Worm (Caenorhabditis elegans) whole organism, L2 larva: Measurements from ENCODE around the gene gcy-18.

Experiments used
- F13H6.1 ChIP-seq: sonication (generic microtip); optimal IDR thresholded peaks from 2 replicates; lab custom pipeline; 2016; ENCODE audit warnings: missing genetic modification characterization, missing compliant biosample characterization
- R02D3.7 ChIP-seq: fragments of 150-350 bp; optimal IDR thresholded peaks from 2 replicates; lab custom pipeline; 2014; ENCODE audit warnings: missing biosample characterization, missing genetic modification characterization
- ZK546.5 ChIP-seq: sonication (generic microtip); optimal IDR thresholded peaks from 2 replicates; lab custom pipeline; 2017; ENCODE audit warnings: missing biosample characterization, missing genetic modification characterization
- alr-1 ChIP-seq: fragments of 150-350 bp; optimal IDR thresholded peaks from 2 replicates; lab custom pipeline; 2014; ENCODE audit warnings: missing biosample characterization, missing genetic modification characterization
- aly-2 ChIP-seq: fragments of 150-350 bp; optimal IDR thresholded peaks from 2 replicates; lab custom pipeline; 2014; ENCODE audit warnings: missing biosample characterization, missing genetic modification characterization
- ama-1 ChIP-seq: fragments of 150-350 bp; optimal IDR thresholded peaks from 2 replicates; lab custom pipeline; 2018; ENCODE audit warnings: inconsistent platforms
- blmp-1 ChIP-seq: sonication (generic microtip); optimal IDR thresholded peaks from 2 replicates; lab custom pipeline; 2017; ENCODE audit warnings: missing genetic modification characterization, mild to moderate bottlenecking, missing compliant biosample characterization, antibody characterized with exemption, moderate library complexity; ENCODE audit not compliant: insufficient read depth
- ceh-16 ChIP-seq: fragments of 150-350 bp; optimal IDR thresholded peaks from 2 replicates; lab custom pipeline; 2014; ENCODE audit warnings: missing biosample characterization, missing genetic modification characterization
- ceh-82 ChIP-seq: fragments of 150-350 bp; optimal IDR thresholded peaks from 2 replicates; lab custom pipeline; 2014; ENCODE audit warnings: missing biosample characterization, missing genetic modification characterization
- elt-1 ChIP-seq: fragments of 150-350 bp; optimal IDR thresholded peaks from 2 replicates; lab custom pipeline; 2014; ENCODE audit warnings: missing biosample characterization, missing genetic modification characterization
- elt-3 ChIP-seq: sonication (generic microtip); optimal IDR thresholded peaks from 2 replicates; lab custom pipeline; 2017; ENCODE audit warnings: missing biosample characterization, missing genetic modification characterization
- fos-1 ChIP-seq: fragments of 150-350 bp; optimal IDR thresholded peaks from 2 replicates; lab custom pipeline; 2014; ENCODE audit warnings: missing biosample characterization, missing genetic modification characterization
- gmeb-1 ChIP-seq: fragments of 150-350 bp; optimal IDR thresholded peaks from 2 replicates; lab custom pipeline; 2014; ENCODE audit warnings: missing biosample characterization, missing genetic modification characterization
- lin-11 ChIP-seq: fragments of 150-350 bp; sonication (generic microtip); optimal IDR thresholded peaks from 2 replicates; lab custom pipeline; 2014; ENCODE audit warnings: missing biosample characterization, missing genetic modification characterization, inconsistent platforms, mixed read lengths
- lin-13 ChIP-seq: fragments of 150-350 bp; optimal IDR thresholded peaks from 2 replicates; lab custom pipeline; 2014; ENCODE audit warnings: missing biosample characterization, missing genetic modification reagents, missing genetic modification characterization
- lin-39 ChIP-seq: fragments of 150-350 bp; optimal IDR thresholded peaks from 2 replicates; lab custom pipeline; 2014; ENCODE audit warnings: missing biosample characterization, missing genetic modification reagents, missing genetic modification characterization
- mbf-1 ChIP-seq: sonication (generic microtip); optimal IDR thresholded peaks from 2 replicates; lab custom pipeline; 2017; ENCODE audit warnings: missing biosample characterization, missing genetic modification characterization
- mdl-1 ChIP-seq, 2 experiments: fragments of 150-350 bp in 1 of 2; sonication (generic microtip) in 1 of 2; optimal IDR thresholded peaks; 2 replicates each; lab custom pipeline; 2017; ENCODE audit warnings: missing biosample characterization in 2 of 2, missing genetic modification characterization in 2 of 2
- nhr-129 ChIP-seq: fragments of 150-350 bp; optimal IDR thresholded peaks from 2 replicates; lab custom pipeline; 2014; ENCODE audit warnings: missing biosample characterization, missing genetic modification characterization
- nhr-21 ChIP-seq: fragments of 150-350 bp; optimal IDR thresholded peaks from 2 replicates; lab custom pipeline; 2014; ENCODE audit warnings: missing biosample characterization, missing genetic modification characterization
- nhr-23 ChIP-seq: fragments of 150-350 bp; optimal IDR thresholded peaks from 2 replicates; lab custom pipeline; 2014; ENCODE audit warnings: missing biosample characterization, missing genetic modification reagents, missing genetic modification characterization
- nhr-237 ChIP-seq: fragments of 150-350 bp; optimal IDR thresholded peaks from 2 replicates; lab custom pipeline; 2014; ENCODE audit warnings: missing biosample characterization, missing genetic modification characterization
- nhr-25 ChIP-seq: fragments of 150-350 bp; sonication (generic microtip); optimal IDR thresholded peaks from 3 replicates; lab custom pipeline; 2014; ENCODE audit warnings: missing biosample characterization, missing genetic modification characterization
- nhr-6 ChIP-seq: fragments of 150-350 bp; optimal IDR thresholded peaks from 2 replicates; lab custom pipeline; 2014; ENCODE audit warnings: missing biosample characterization, missing genetic modification characterization
- sma-3 ChIP-seq: sonication (generic microtip); optimal IDR thresholded peaks from 2 replicates; lab custom pipeline; 2016; ENCODE audit warnings: missing genetic modification reagents, missing genetic modification characterization, missing compliant biosample characterization
- sma-9 ChIP-seq, 2 experiments: fragments of 150-350 bp in 1 of 2; sonication (generic microtip) in 1 of 2; optimal IDR thresholded peaks; 2 replicates each; lab custom pipeline; 2014 to 2016; ENCODE audit warnings: missing genetic modification characterization in 2 of 2, mild to moderate bottlenecking in 1 of 2, missing biosample characterization in 1 of 2, missing compliant biosample characterization in 1 of 2, missing genetic modification reagents in 1 of 2, moderate library complexity in 1 of 2
- unc-55 ChIP-seq: fragments of 150-350 bp; sonication (generic microtip); optimal IDR thresholded peaks from 3 replicates; lab custom pipeline; 2014; ENCODE audit warnings: missing biosample characterization, missing genetic modification reagents, missing genetic modification characterization
- unc-62 ChIP-seq: fragments of 150-350 bp; optimal IDR thresholded peaks from 2 replicates; lab custom pipeline; 2014; ENCODE audit warnings: missing biosample characterization, missing genetic modification reagents, missing genetic modification characterization
- zag-1 ChIP-seq: fragments of 150-350 bp; optimal IDR thresholded peaks from 2 replicates; lab custom pipeline; 2014; ENCODE audit warnings: missing biosample characterization, missing genetic modification characterization
- ztf-1 ChIP-seq: fragments of 200-800 bp; sonication (Bioruptor generic); conservative IDR thresholded peaks from 2 replicates; pipeline ENCODE4 v1.3.6; 2022; ENCODE audit warnings: missing genetic modification characterization, missing compliant biosample characterization

The gcy-18 gene

DNA sequence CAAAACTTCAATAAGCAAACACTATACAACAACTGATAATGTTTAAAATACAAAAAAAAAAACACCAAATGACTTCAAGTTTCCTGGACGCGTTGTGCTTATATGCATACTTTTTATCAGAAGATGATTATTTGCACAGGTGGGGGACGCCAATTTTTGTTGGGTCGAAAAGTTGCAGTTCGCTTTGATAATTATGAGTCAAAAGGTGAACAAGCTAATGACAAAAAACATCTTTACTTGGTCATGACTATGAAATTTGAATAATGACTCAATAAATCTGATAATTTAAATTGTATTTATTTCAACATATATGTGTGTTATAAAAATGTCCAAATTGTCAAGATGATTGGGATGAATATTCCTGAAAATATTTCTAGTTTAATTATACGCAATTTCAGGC is 23.3 kb downstream of the gcy-18 start, which contains the start of gene ZK896.4:
TSS of gene ZK896.4 (minus strand) at position 101 of the 400 bp plus-strand sequence.
- TF ChIP-seq sma-9 (GFP tag; optimal IDR thresholded peaks at IDR 0.05; lab: Kevin White, UChicago) = no peak
- no peak for TF ChIP-seq sma-9 (tag; optimal IDR thresholded peaks at IDR 0.05; lab: Kevin White, UChicago)
- TF ChIP-seq mdl-1 (tag; optimal IDR thresholded peaks at IDR 0.05; lab: Kevin White, UChicago) = no peak
- no peak for TF ChIP-seq unc-62 (GFP tag; lab: Kevin White, UChicago)
- TF ChIP-seq nhr-21 (tag; lab: Kevin White, UChicago) = no peak
- TF ChIP-seq F13H6.1 (tag; lab: Kevin White, UChicago) = no peak
- TF ChIP-seq ztf-1 (GFP tag; lab: Robert Waterston, UW) = no peak
- no peak for TF ChIP-seq lin-11 (tag; lab: Kevin White, UChicago)
- TF ChIP-seq lin-13 (GFP tag; lab: Kevin White, UChicago) = no peak
- TF ChIP-seq nhr-129 (tag; lab: Kevin White, UChicago) = no peak
- TF ChIP-seq zag-1 (tag; lab: Kevin White, UChicago) = no peak
- TF ChIP-seq unc-55 (GFP tag; lab: Kevin White, UChicago) = no peak
- TF ChIP-seq alr-1 (tag; lab: Kevin White, UChicago) = no peak
- TF ChIP-seq lin-39 (tag; lab: Kevin White, UChicago) = no peak
- no peak for TF ChIP-seq mbf-1 (tag; lab: Kevin White, UChicago)
- TF ChIP-seq nhr-25 (tag; lab: Kevin White, UChicago) = no peak
- TF ChIP-seq elt-3 (tag; lab: Kevin White, UChicago) = no peak
- no peak for TF ChIP-seq nhr-23 (tag; lab: Kevin White, UChicago)
- TF ChIP-seq sma-3 (GFP tag; lab: Kevin White, UChicago) = no peak
- TF ChIP-seq blmp-1 (tag; lab: Kevin White, UChicago) = no peak
- TF ChIP-seq, all 48 proteins: peak for 0

DNA sequence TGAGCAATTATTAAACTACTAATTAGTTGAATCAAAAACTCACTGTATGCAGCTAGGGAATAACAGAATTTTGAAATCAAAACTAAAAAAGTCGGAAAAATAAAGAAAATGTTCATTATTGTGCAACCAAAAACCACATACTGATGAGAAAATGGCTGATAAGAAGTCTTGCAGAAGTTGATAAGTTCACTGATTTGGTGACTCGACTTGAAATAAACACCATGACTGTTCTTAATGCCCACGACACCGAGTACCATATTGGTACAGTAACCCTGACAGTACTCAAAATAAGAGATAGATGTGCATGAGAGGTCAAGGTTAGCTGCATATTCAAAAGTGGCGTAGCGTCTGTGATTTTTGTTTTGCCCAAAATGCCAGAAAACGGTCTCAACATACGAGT is 26.1 kb downstream of the gcy-18 start:
- TF ChIP-seq fos-1 (tag; lab: Kevin White, UChicago) (peak; percentile 67), lin-39 (tag; lab: Kevin White, UChicago) (no peak)

DNA sequence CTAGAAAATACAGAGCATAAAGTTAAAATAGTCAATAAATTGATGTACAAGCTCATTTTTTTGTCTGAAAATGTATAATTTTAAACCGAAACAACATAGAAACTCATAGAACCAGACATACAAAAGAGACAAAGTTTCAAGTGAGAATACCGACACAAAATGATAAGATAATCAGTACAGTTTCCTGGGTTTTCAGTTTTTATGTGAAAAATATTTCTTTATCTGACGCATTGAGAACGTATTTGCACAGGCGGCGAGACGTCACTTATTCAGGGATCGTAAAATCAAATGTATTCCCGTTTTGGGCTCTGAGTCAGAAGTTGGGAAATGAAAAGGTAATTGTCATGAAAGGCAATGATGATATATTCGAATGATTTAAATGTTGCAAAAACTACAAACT is 30.5 kb downstream of the gcy-18 start, which contains the start of gene K08D8.6:
TSS of gene K08D8.6 (minus strand) at position 64 of the 400 bp plus-strand sequence.
- peak; percentile 96 for TF ChIP-seq fos-1 (tag; lab: Kevin White, UChicago)
- TF ChIP-seq aly-2 (tag; lab: Kevin White, UChicago) = no peak
- peak; percentile 70 for TF ChIP-seq sma-9 (GFP tag; optimal IDR thresholded peaks at IDR 0.05; lab: Kevin White, UChicago)
- no peak for TF ChIP-seq sma-9 (tag; optimal IDR thresholded peaks at IDR 0.05; lab: Kevin White, UChicago)
- peak; percentile 15 for TF ChIP-seq gmeb-1 (tag; lab: Kevin White, UChicago)
- no peak for TF ChIP-seq lin-11 (tag; lab: Kevin White, UChicago)
- TF ChIP-seq lin-39 (tag; lab: Kevin White, UChicago) = no peak

DNA sequence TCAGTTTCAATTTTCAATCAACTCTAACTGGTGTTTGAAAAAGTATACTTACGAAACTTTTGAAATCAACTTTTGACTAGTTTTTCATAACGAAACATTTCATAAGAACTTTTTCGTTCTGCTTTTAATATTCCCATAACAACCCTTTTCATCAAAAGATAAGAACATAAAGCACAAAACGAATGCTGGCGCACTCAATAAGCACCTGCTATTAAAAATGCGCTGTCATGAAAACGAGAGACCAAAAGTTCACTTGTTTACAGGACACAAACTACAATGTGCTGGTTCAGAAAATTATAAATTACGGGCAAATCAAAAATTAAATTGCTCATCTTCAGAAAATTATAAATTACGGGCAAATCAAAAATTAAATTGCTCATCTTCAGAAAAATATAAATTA is 31.2 kb downstream of the gcy-18 start:
- TF ChIP-seq fos-1 (tag; lab: Kevin White, UChicago) (peak; percentile 45), sma-9 (GFP tag; optimal IDR thresholded peaks at IDR 0.05; lab: Kevin White, UChicago) (peak; percentile 89), sma-9 (tag; optimal IDR thresholded peaks at IDR 0.05; lab: Kevin White, UChicago) (no peak), alr-1 (tag; lab: Kevin White, UChicago) (no peak)
- TF ChIP-seq, all 48 proteins: peak for 2

DNA sequence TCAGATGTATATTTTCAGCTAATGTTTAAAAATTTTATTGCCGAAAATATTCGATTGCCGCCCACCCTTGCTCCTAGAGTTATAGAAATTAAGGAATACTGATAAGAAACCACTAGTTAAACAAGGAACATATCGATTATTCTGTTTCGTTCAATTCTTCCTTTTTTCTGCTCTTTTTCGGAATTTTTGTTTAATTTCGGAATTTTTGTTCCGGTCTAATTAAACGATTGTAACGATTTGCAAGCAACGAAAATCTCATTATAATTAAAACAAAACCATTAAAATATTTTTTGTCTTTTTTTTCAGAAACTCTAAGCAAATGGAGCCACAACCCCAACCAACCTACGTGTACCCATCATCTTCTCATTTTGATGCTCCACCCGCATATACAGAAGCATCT is 32.3 kb downstream of the gcy-18 start, which contains the start of gene K08D8.1:
TSS of gene K08D8.1 (plus strand) at position 301 of the 400 bp plus-strand sequence.
- no peak for TF ChIP-seq nhr-6
- TF ChIP-seq gmeb-1 (tag; lab: Kevin White, UChicago) = no peak
- TF ChIP-seq nhr-237 = no peak

DNA sequence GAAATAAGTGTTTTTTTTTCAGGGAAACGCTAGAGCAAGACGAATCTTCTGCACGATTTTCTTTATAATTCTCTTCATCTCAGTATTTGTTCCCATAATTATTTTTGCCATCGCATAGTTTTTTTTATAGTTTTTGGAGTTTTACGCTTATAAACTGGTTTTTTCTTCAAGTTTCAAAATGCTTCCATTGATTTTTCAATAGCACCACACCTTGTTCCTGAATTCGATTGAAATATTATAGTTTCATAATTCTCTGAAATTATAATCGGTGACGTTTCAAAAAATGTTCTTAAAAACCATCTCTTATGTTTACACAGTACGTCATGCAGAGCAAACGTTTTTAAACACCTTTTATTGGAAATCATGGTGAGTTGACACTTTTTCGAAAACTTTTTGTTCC is 33.3 kb downstream of the gcy-18 start, which contains the start of gene K08D8.12:
TSS of gene K08D8.12 (plus strand) at position 301 of the 400 bp plus-strand sequence.
- no peak for TF ChIP-seq ceh-82 (tag; lab: Kevin White, UChicago)
- TF ChIP-seq ama-1 (lab: Kevin White, UChicago) = no peak
- TF ChIP-seq ceh-16 (tag; lab: Kevin White, UChicago) = no peak
- no peak for TF ChIP-seq R02D3.7
- TF ChIP-seq ZK546.5 (tag; lab: Kevin White, UChicago) = no peak
- no peak for TF ChIP-seq elt-1
